Fruit fly (Drosophila melanogaster): Measurements from ENCODE around the gene Mvb12.
A peak's percentile ranks its signal among the peaks of the same experiment; 100 is the strongest.

The Mvb12 gene

dm6 chrX:18092810-18093222 lies 8.3 kb downstream of the Mvb12 start, which contains the start of gene RhoGAP16F:
Gene RhoGAP16F (plus strand): TSS chrX:18093145.
- TF ChIP-seq CG34367 (tag; optimal IDR thresholded peaks at IDR 0.05), result peak; percentile 72
- TF ChIP-seq CG14655 (GFP tag; optimal IDR thresholded peaks at IDR 0.05), result peak; percentile 74
- no peak for TF ChIP-seq EcR (GFP tag; optimal IDR thresholded peaks at IDR 0.05)
- peak; percentile 13 for TF ChIP-seq gl (tag; optimal IDR thresholded peaks at IDR 0.05)
- peak; percentile 70 for TF ChIP-seq CG17806 (tag; optimal IDR thresholded peaks at IDR 0.05)
- peak; percentile 77 for TF ChIP-seq Snoo (tag; optimal IDR thresholded peaks at IDR 0.05)
- TF ChIP-seq Pif1A (GFP tag; optimal IDR thresholded peaks at IDR 0.05), result peak; percentile 76
- TF ChIP-seq CG4496 (GFP tag; IDR thresholded peaks at IDR 0.05), result peak; percentile 76
- TF ChIP-seq CG15710 (tag; optimal IDR thresholded peaks at IDR 0.05), result peak; percentile 77
- TF ChIP-seq CG9948 (tag; optimal IDR thresholded peaks at IDR 0.05), result peak; percentile 66
- TF ChIP-seq rn (GFP tag; IDR thresholded peaks at IDR 0.05), result no peak
- TF ChIP-seq CG12605 (GFP tag; IDR thresholded peaks at IDR 0.05), result peak; percentile 77
- TF ChIP-seq CG8301 (tag; optimal IDR thresholded peaks at IDR 0.05), result peak; percentile 77
- no peak for TF ChIP-seq CG13204 (GFP tag; optimal IDR thresholded peaks at IDR 0.05)
- TF ChIP-seq fd96Ca (GFP tag; IDR thresholded peaks at IDR 0.05), result peak; percentile 70
- peak; percentile 66 for TF ChIP-seq Ets98B (GFP tag; IDR thresholded peaks at IDR 0.05)
- TF ChIP-seq CG8159 (tag; optimal IDR thresholded peaks at IDR 0.05), result peak; percentile 78
- TF ChIP-seq D1 (tag; optimal IDR thresholded peaks at IDR 0.05), result no peak
- peak; percentile 61 for TF ChIP-seq Pif1B (GFP tag; optimal IDR thresholded peaks at IDR 0.05)
- peak; percentile 77 for TF ChIP-seq CG32121 (GFP tag; IDR thresholded peaks at IDR 0.05)
- TF ChIP-seq CG10348 (GFP tag; IDR thresholded peaks at IDR 0.05), result no peak

dm6 chrX:18092126-18092525 lies 9.0 kb downstream of the Mvb12 start:
- TF ChIP-seq Pif1B (GFP tag; optimal IDR thresholded peaks at IDR 0.05) (no peak), D1 (tag; optimal IDR thresholded peaks at IDR 0.05) (no peak), CG15710 (tag; optimal IDR thresholded peaks at IDR 0.05) (no peak), Pif1A (GFP tag; optimal IDR thresholded peaks at IDR 0.05) (no peak), fd96Ca (GFP tag; IDR thresholded peaks at IDR 0.05) (no peak)

DNA sequence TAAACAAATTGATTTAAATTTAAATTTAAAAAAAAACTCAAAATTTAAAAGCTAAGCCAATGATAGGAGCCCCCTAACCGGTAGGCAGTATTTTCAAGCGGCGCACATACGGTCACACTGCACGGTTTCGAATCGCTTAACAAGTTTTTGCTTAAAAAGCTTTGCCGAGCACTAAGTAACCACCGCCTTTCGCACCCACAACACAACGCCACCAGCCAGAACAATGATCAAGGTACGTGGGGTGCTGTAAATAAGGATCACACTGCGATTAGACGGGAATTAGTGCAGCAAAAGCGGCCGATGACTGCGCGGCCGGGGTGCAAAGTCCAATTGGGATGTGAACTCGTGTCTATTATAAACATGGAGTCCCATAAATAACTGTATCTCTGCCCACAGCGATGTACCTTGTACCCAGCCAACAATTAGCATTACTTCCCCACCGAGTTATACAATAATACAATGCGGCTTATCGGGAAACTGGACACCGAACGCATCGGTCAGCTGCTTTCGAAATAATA lies 9.9 kb downstream of the Mvb12 start, which contains the start of gene scu:
Gene scu (plus strand): TSS at position 101 of the 518 bp plus-strand sequence.
- TF ChIP-seq CG9948 (tag; optimal IDR thresholded peaks at IDR 0.05) (peak; percentile 29), CG4496 (GFP tag; IDR thresholded peaks at IDR 0.05) (peak; percentile 79), CG13204 (GFP tag; optimal IDR thresholded peaks at IDR 0.05) (peak; percentile 83), gl (tag; optimal IDR thresholded peaks at IDR 0.05) (peak; percentile 95), CG10348 (GFP tag; IDR thresholded peaks at IDR 0.05) (no peak), Pif1B (GFP tag; optimal IDR thresholded peaks at IDR 0.05) (peak; percentile 83), D1 (tag; optimal IDR thresholded peaks at IDR 0.05) (no peak), CG32121 (GFP tag; IDR thresholded peaks at IDR 0.05) (peak; percentile 52; the same call in 1 of the 2 replicates), EcR (GFP tag; optimal IDR thresholded peaks at IDR 0.05) (peak; percentile 42), CG17806 (tag; optimal IDR thresholded peaks at IDR 0.05) (peak; percentile 50), CG12605 (GFP tag; IDR thresholded peaks at IDR 0.05) (peak; percentile 81; the same call in 1 of the 2 replicates), Pif1A (GFP tag; optimal IDR thresholded peaks at IDR 0.05) (peak; percentile 79), Ets98B (GFP tag; IDR thresholded peaks at IDR 0.05) (peak; percentile 67), CG15710 (tag; optimal IDR thresholded peaks at IDR 0.05) (peak; percentile 37), CG8159 (tag; optimal IDR thresholded peaks at IDR 0.05) (peak; percentile 59), Snoo (tag; optimal IDR thresholded peaks at IDR 0.05) (peak; percentile 58), CG8301 (tag; optimal IDR thresholded peaks at IDR 0.05) (peak; percentile 70), CG34367 (tag; optimal IDR thresholded peaks at IDR 0.05) (peak; percentile 73), CG14655 (GFP tag; optimal IDR thresholded peaks at IDR 0.05) (peak; percentile 79), fd96Ca (GFP tag; IDR thresholded peaks at IDR 0.05) (peak; percentile 55; the same call in 1 of the 3 replicates), rn (GFP tag; IDR thresholded peaks at IDR 0.05) (no peak)

DNA sequence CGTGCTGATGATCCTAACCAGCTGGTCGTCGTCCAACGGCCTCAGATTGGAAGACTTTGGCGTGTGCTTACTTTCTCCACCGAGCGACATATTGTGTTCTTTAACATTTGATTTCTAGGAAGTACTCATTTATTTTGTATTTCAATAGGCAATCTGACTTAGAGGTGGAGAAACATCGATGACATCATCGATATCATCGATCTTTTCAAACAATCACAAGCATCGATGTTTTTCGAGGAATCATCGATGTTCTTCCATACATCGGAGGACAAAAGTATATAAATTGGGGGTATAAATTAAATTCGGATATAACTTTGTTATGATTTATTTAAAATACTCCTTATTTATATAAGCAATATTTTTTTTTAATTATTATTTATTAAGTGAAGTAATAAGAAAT lies 10.8 kb downstream of the Mvb12 start, which contains the start of gene Swt1:
Gene Swt1 (minus strand): TSS at position 177 of the 400 bp plus-strand sequence.
- TF ChIP-seq CG13204 (GFP tag; optimal IDR thresholded peaks at IDR 0.05), result no peak
- TF ChIP-seq CG4496 (GFP tag; IDR thresholded peaks at IDR 0.05), result no peak
- TF ChIP-seq Snoo (tag; optimal IDR thresholded peaks at IDR 0.05), result no peak
- TF ChIP-seq D1 (tag; optimal IDR thresholded peaks at IDR 0.05), result no peak
- no peak for TF ChIP-seq CG32121 (GFP tag; IDR thresholded peaks at IDR 0.05)
- no peak for TF ChIP-seq Pif1A (GFP tag; optimal IDR thresholded peaks at IDR 0.05)
- TF ChIP-seq CG9948 (tag; optimal IDR thresholded peaks at IDR 0.05), result no peak
- no peak for TF ChIP-seq CG8301 (tag; optimal IDR thresholded peaks at IDR 0.05)
- TF ChIP-seq fd96Ca (GFP tag; IDR thresholded peaks at IDR 0.05), result no peak
- TF ChIP-seq CG34367 (tag; optimal IDR thresholded peaks at IDR 0.05), result no peak
- TF ChIP-seq CG10348 (GFP tag; IDR thresholded peaks at IDR 0.05), result no peak
- no peak for TF ChIP-seq CG17806 (tag; optimal IDR thresholded peaks at IDR 0.05)
- TF ChIP-seq rn (GFP tag; IDR thresholded peaks at IDR 0.05), result no peak
- TF ChIP-seq CG14655 (GFP tag; optimal IDR thresholded peaks at IDR 0.05), result no peak
- TF ChIP-seq Ets98B (GFP tag; IDR thresholded peaks at IDR 0.05), result no peak
- no peak for TF ChIP-seq gl (tag; optimal IDR thresholded peaks at IDR 0.05)
- no peak for TF ChIP-seq EcR (GFP tag; optimal IDR thresholded peaks at IDR 0.05)

DNA sequence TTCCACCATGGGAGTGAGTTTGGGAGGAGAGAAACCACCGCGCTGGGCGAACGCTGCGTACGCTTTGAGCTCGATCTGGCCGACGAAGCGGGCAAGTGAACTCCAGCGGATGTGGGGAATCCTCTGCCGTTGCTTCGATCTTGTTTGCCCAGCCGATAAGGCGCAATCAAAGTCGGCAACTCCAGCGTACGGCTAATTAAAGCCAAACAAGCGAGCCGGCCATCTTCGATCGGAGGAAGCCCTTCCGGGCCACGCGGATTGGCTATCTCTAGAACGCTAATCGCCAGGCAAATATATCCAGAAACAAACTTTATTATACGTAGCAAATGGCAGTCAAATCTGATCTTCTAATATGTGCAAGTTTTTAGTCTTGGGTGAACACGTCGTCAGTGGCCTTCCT lies 12.7 kb downstream of the Mvb12 start, which contains the start of gene CG7536:
Gene CG7536 (minus strand): TSS at position 101 of the 400 bp plus-strand sequence.
- no peak for TF ChIP-seq CG13204 (GFP tag; optimal IDR thresholded peaks at IDR 0.05)
- no peak for TF ChIP-seq CG12605 (GFP tag; IDR thresholded peaks at IDR 0.05)
- no peak for TF ChIP-seq CG15710 (tag; optimal IDR thresholded peaks at IDR 0.05)

DNA sequence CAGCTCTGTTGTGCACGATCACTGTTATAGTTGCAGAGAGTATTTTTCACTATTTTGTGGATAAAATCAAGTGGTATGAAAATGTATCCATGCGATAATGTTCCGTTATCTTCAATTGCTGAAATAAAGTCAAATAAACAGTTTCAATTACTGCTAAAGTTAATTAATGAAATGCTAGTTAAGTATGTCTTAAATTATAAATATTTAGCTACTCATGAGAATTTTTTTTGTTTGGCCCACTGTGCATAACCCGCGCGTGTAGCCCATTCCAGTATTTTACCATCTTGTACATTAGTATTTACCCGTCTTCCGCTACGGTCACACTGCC lies 15.7 kb downstream of the Mvb12 start, which contains the start of gene Ada3:
Gene Ada3 (plus strand): TSS at position 292 of the 328 bp plus-strand sequence.
- TF ChIP-seq D1 (tag; optimal IDR thresholded peaks at IDR 0.05) (no peak), Ets98B (GFP tag; IDR thresholded peaks at IDR 0.05) (peak; percentile 66), fd96Ca (GFP tag; IDR thresholded peaks at IDR 0.05) (peak; percentile 59; the same call in 2 of the 3 replicates), CG13204 (GFP tag; optimal IDR thresholded peaks at IDR 0.05) (peak; percentile 18), CG15710 (tag; optimal IDR thresholded peaks at IDR 0.05) (peak; percentile 74), CG4496 (GFP tag; IDR thresholded peaks at IDR 0.05) (peak; percentile 77), CG12605 (GFP tag; IDR thresholded peaks at IDR 0.05) (0 out of 2 replicates have a peak, but pooled peaks have one; percentile 22), Snoo (tag; optimal IDR thresholded peaks at IDR 0.05) (peak; percentile 70), CG34367 (tag; optimal IDR thresholded peaks at IDR 0.05) (peak; percentile 48), Pif1B (GFP tag; optimal IDR thresholded peaks at IDR 0.05) (peak; percentile 36), gl (tag; optimal IDR thresholded peaks at IDR 0.05) (no peak), EcR (GFP tag; optimal IDR thresholded peaks at IDR 0.05) (no peak), Pif1A (GFP tag; optimal IDR thresholded peaks at IDR 0.05) (peak; percentile 62), CG17806 (tag; optimal IDR thresholded peaks at IDR 0.05) (peak; percentile 57), CG10348 (GFP tag; IDR thresholded peaks at IDR 0.05) (no peak), CG32121 (GFP tag; IDR thresholded peaks at IDR 0.05) (0 out of 2 replicates have a peak, but pooled peaks have one; percentile 27), CG14655 (GFP tag; optimal IDR thresholded peaks at IDR 0.05) (peak; percentile 73), rn (GFP tag; IDR thresholded peaks at IDR 0.05) (peak; percentile 30; the same call in 1 of the 2 replicates), CG8159 (tag; optimal IDR thresholded peaks at IDR 0.05) (peak; percentile 72), CG9948 (tag; optimal IDR thresholded peaks at IDR 0.05) (peak; percentile 71), CG8301 (tag; optimal IDR thresholded peaks at IDR 0.05) (peak; percentile 60)

All from whole organism, pupa.